Worm (Caenorhabditis elegans) whole organism, L4 larva: Measurements from ENCODE around the gene ZK673.1.

Experiments used
- D1046.2 ChIP-seq: fragments of 200-800 bp; sonication (Bioruptor generic); IDR thresholded peaks from 2 replicates; pipeline ENCODE4 v1.3.6; 2022; ENCODE audit warnings: missing genetic modification characterization, missing compliant biosample characterization
- F49E8.2 ChIP-seq: sonication (generic microtip); optimal IDR thresholded peaks from 2 replicates; lab custom pipeline; 2016; ENCODE audit warnings: missing compliant biosample characterization, mild to moderate bottlenecking, missing genetic modification characterization, borderline replicate concordance
- T20F7.1 ChIP-seq: fragments of 200-800 bp; sonication (Bioruptor generic); optimal IDR thresholded peaks from 2 replicates; lab custom pipeline; 2018; ENCODE audit warnings: mild to moderate bottlenecking, missing genetic modification characterization, missing compliant biosample characterization
- Y105C5A.15 ChIP-seq: fragments of 200-800 bp; sonication (Bioruptor generic); IDR thresholded peaks from 2 replicates; pipeline ENCODE4 v1.3.6; 2022; ENCODE audit warnings: missing genetic modification characterization, missing compliant biosample characterization
- Y48G9A.11 ChIP-seq: fragments of 200-800 bp; sonication (Bioruptor generic); IDR thresholded peaks from 2 replicates; pipeline ENCODE4 v1.3.6; 2022; ENCODE audit warnings: missing genetic modification reagents, missing genetic modification characterization, missing compliant biosample characterization
- ZK337.2 ChIP-seq: fragments of 200-800 bp; sonication (Bioruptor generic); IDR thresholded peaks from 2 replicates; pipeline ENCODE4 v1.3.6; 2022; ENCODE audit warnings: missing genetic modification reagents, missing genetic modification characterization, missing compliant biosample characterization
- arid-1 ChIP-seq: fragments of 200-800 bp; sonication (Bioruptor generic); conservative IDR thresholded peaks from 2 replicates; pipeline ENCODE4 v1.3.6; 2022; ENCODE audit warnings: missing genetic modification reagents, missing genetic modification characterization, missing compliant biosample characterization
- ceh-62 ChIP-seq: sonication (generic microtip); optimal IDR thresholded peaks from 2 replicates; lab custom pipeline; 2017; ENCODE audit warnings: missing biosample characterization, missing genetic modification characterization
- daf-16 ChIP-seq, 3 experiments: sonication (generic microtip); optimal IDR thresholded peaks; 2 replicates each; lab custom pipeline; 2016 to 2017; ENCODE audit warnings: missing genetic modification characterization in 3 of 3, missing genetic modification reagents in 3 of 3, mild to moderate bottlenecking in 2 of 3, missing compliant biosample characterization in 2 of 3, missing biosample characterization in 1 of 3, moderate library complexity in 1 of 3
- daf-8 ChIP-seq: fragments of 200-800 bp; sonication (Bioruptor generic); IDR thresholded peaks from 2 replicates; pipeline ENCODE4 v1.3.6; 2022; ENCODE audit warnings: missing genetic modification characterization, missing compliant biosample characterization
- dmd-6 ChIP-seq: fragments of 200-800 bp; sonication (Bioruptor generic); IDR thresholded peaks from 2 replicates; pipeline ENCODE4 v1.3.6; 2022; ENCODE audit warnings: missing genetic modification reagents, missing genetic modification characterization, missing compliant biosample characterization
- dmd-9 ChIP-seq: fragments of 200-800 bp; sonication (Bioruptor generic); IDR thresholded peaks from 2 replicates; pipeline ENCODE4 v1.3.6; 2022; ENCODE audit warnings: missing genetic modification reagents, missing genetic modification characterization, missing compliant biosample characterization
- dve-1 ChIP-seq: sonication (generic microtip); optimal IDR thresholded peaks from 2 replicates; lab custom pipeline; 2017; ENCODE audit warnings: antibody characterized with exemption, mild to moderate bottlenecking, missing genetic modification characterization, missing compliant biosample characterization; ENCODE audit not compliant: insufficient read depth
- fkh-10 ChIP-seq: fragments of 150-350 bp; optimal IDR thresholded peaks from 2 replicates; lab custom pipeline; 2014; ENCODE audit warnings: missing biosample characterization, missing genetic modification reagents, missing genetic modification characterization
- gei-8 ChIP-seq: fragments of 200-800 bp; sonication (Bioruptor generic); optimal IDR thresholded peaks from 2 replicates; lab custom pipeline; 2018; ENCODE audit warnings: mild to moderate bottlenecking, missing genetic modification characterization, missing compliant biosample characterization
- hif-1 ChIP-seq, 2 experiments: sonication (generic microtip); optimal IDR thresholded peaks; 2 replicates each; lab custom pipeline; 2016 to 2017; ENCODE audit warnings: missing compliant biosample characterization in 2 of 2, missing genetic modification characterization in 2 of 2, missing genetic modification reagents in 2 of 2, missing genotype in 2 of 2, mild to moderate bottlenecking in 1 of 2
- lin-1 ChIP-seq: fragments of 200-800 bp; sonication (Bioruptor generic); IDR thresholded peaks from 2 replicates; pipeline ENCODE4 v1.3.6; 2022; ENCODE audit warnings: missing genetic modification reagents, missing genetic modification characterization, missing compliant biosample characterization
- lin-29 ChIP-seq: fragments of 200-800 bp; sonication (Bioruptor generic); IDR thresholded peaks from 2 replicates; pipeline ENCODE4 v1.3.6; 2022; ENCODE audit warnings: missing genetic modification reagents, missing genetic modification characterization, missing compliant biosample characterization
- lin-38 ChIP-seq: fragments of 200-800 bp; sonication (Bioruptor generic); IDR thresholded peaks from 2 replicates; pipeline ENCODE4 v1.3.6; 2022; ENCODE audit warnings: missing genetic modification reagents, missing genetic modification characterization, missing compliant biosample characterization
- lin-39 ChIP-seq: fragments of 150-350 bp; optimal IDR thresholded peaks from 2 replicates; lab custom pipeline; 2014; ENCODE audit warnings: missing biosample characterization, missing genetic modification reagents, missing genetic modification characterization
- lsy-2 ChIP-seq, 2 experiments: fragments of 150-350 bp in 1 of 2; sonication (generic microtip) in 1 of 2; optimal IDR thresholded peaks; 2 replicates each; lab custom pipeline; 2014 to 2017; ENCODE audit warnings: missing biosample characterization in 2 of 2, missing genetic modification characterization in 2 of 2
- madf-5 ChIP-seq, 2 experiments: fragments of 200-800 bp; sonication (Bioruptor generic); IDR thresholded peaks; 2 replicates each; pipeline ENCODE4 v1.3.6; 2022; ENCODE audit warnings: missing compliant biosample characterization in 2 of 2, missing genetic modification characterization in 2 of 2
- nhr-28 ChIP-seq: fragments of 150-350 bp; optimal IDR thresholded peaks from 2 replicates; lab custom pipeline; 2014; ENCODE audit warnings: missing biosample characterization, missing genetic modification characterization
- nhr-41 ChIP-seq: fragments of 200-800 bp; sonication (Bioruptor generic); IDR thresholded peaks from 2 replicates; pipeline ENCODE4 v1.3.6; 2022; ENCODE audit warnings: missing genetic modification reagents, missing genetic modification characterization, missing compliant biosample characterization
- nhr-6 ChIP-seq: fragments of 150-350 bp; optimal IDR thresholded peaks from 2 replicates; lab custom pipeline; 2014; ENCODE audit warnings: missing biosample characterization, missing genetic modification characterization
- pha-4 ChIP-seq, 2 experiments: fragments of 150-350 bp in 1 of 2; fragments of 200-800 bp in 1 of 2; sonication (Bioruptor generic) in 1 of 2; IDR thresholded peaks in 1 of 2; optimal IDR thresholded peaks in 1 of 2; 2 replicates each; pipeline versions ENCODE4 v1.3.6 to Lab custom; 2014 to 2022; ENCODE audit warnings: missing genetic modification characterization in 2 of 2, missing genetic modification reagents in 2 of 2, missing biosample characterization in 1 of 2, missing compliant biosample characterization in 1 of 2
- pqm-1 ChIP-seq: sonication (generic microtip); optimal IDR thresholded peaks from 2 replicates; lab custom pipeline; 2017; ENCODE audit warnings: missing biosample characterization, missing genetic modification characterization
- rbr-2 ChIP-seq: sonication (generic microtip); optimal IDR thresholded peaks from 2 replicates; lab custom pipeline; 2016; ENCODE audit warnings: missing genotype, missing genetic modification characterization, missing compliant biosample characterization
- snpc-1.2 ChIP-seq: fragments of 200-800 bp; sonication (Bioruptor generic); IDR thresholded peaks from 2 replicates; pipeline ENCODE4 v1.3.6; 2022; ENCODE audit warnings: missing genetic modification reagents, missing genetic modification characterization, missing compliant biosample characterization
- tra-1 ChIP-seq: fragments of 200-800 bp; sonication (Bioruptor generic); IDR thresholded peaks from 2 replicates; pipeline ENCODE4 v1.3.6; 2022; ENCODE audit warnings: missing genetic modification reagents, missing genetic modification characterization, missing compliant biosample characterization
- unc-130 ChIP-seq: sonication (generic microtip); optimal IDR thresholded peaks from 2 replicates; lab custom pipeline; 2016; ENCODE audit warnings: missing genetic modification reagents, missing genetic modification characterization, missing compliant biosample characterization
- unc-62 ChIP-seq, 3 experiments: fragments of 150-350 bp in 1 of 3; sonication (generic microtip); optimal IDR thresholded peaks in 2 of 3; peaks in 1 of 3; 1 replicate in 1 of 3; 2 replicates in 2 of 3; lab custom pipeline; 2014 to 2017; ENCODE audit warnings: missing biosample characterization in 3 of 3, missing genetic modification characterization in 3 of 3, missing genetic modification reagents in 3 of 3, missing genotype in 1 of 3
- vab-7 ChIP-seq: fragments of 200-800 bp; sonication (Bioruptor generic); IDR thresholded peaks from 2 replicates; pipeline ENCODE4 v1.3.6; 2022; ENCODE audit warnings: missing genetic modification reagents, missing genetic modification characterization, missing compliant biosample characterization
- zag-1 ChIP-seq: fragments of 150-350 bp; optimal IDR thresholded peaks from 2 replicates; lab custom pipeline; 2014; ENCODE audit warnings: missing biosample characterization, missing genetic modification characterization
- zfp-3 ChIP-seq: fragments of 200-800 bp; sonication (Bioruptor generic); conservative IDR thresholded peaks from 2 replicates; pipeline ENCODE4 v1.3.6; 2022; ENCODE audit warnings: missing genetic modification reagents, missing genetic modification characterization, missing compliant biosample characterization
- zip-11 ChIP-seq: fragments of 200-800 bp; sonication (Bioruptor generic); IDR thresholded peaks from 2 replicates; pipeline ENCODE4 v1.3.6; 2022; ENCODE audit warnings: missing genetic modification characterization, missing compliant biosample characterization
- zip-2 ChIP-seq: fragments of 150-350 bp; optimal IDR thresholded peaks from 2 replicates; lab custom pipeline; 2014; ENCODE audit warnings: missing biosample characterization, missing genetic modification characterization
- ztf-11 ChIP-seq: fragments of 150-350 bp; optimal IDR thresholded peaks from 2 replicates; lab custom pipeline; 2014; ENCODE audit warnings: missing biosample characterization, missing genetic modification characterization

The ZK673.1 gene

DNA sequence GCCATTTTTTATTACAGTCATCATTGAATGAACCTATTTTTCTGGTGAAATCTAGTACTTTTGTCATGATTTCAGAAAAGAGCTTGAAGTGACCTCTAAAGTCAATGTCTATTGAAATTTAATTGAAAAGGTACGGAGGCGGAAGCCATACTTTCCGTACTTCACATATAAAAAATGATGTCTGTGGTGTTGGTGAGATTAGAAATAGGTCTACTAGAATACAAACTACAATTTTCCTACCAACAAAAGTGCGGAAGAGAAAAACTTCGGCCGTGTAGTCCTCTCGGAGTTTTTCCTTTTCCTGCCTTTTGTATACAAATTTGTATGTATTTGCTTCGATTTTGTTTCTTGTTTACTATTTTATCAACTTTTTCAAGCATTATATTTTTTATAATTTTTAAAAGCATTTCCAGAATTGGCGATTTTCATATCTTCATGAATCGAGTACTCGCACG, 47.6 kb upstream of the ZK673.1 start, which contains the start of gene T09F3.4 (continued):
- TF ChIP-seq Y105C5A.15 (GFP tag; lab: Robert Waterston, UW) (no peak), Y48G9A.11 (GFP tag; lab: Robert Waterston, UW) (no peak), F49E8.2 (no peak), unc-130 (GFP tag; lab: Kevin White, UChicago) (peak; percentile 78), fkh-10 (GFP tag; lab: Kevin White, UChicago) (no peak), ceh-62 (tag; lab: Kevin White, UChicago) (no peak), hif-1 (tag; optimal IDR thresholded peaks at IDR 0.05; lab: Kevin White, UChicago) (peak in 1 of 2 experiments; percentile 83), zip-2 (tag; lab: Kevin White, UChicago) (no peak), lsy-2 (tag; optimal IDR thresholded peaks at IDR 0.05; lab: Kevin White, UChicago) (peak in 1 of 2 experiments; percentile 86), gei-8 (GFP tag; lab: Kevin White, UChicago) (no peak), zag-1 (tag; lab: Kevin White, UChicago) (no peak), D1046.2 (no peak), nhr-41 (GFP tag; lab: Robert Waterston, UW) (no peak), dmd-9 (GFP tag; lab: Robert Waterston, UW) (no peak), daf-16 (GFP tag; optimal IDR thresholded peaks at IDR 0.05; lab: Kevin White, UChicago) (no peak), daf-16 (tag; optimal IDR thresholded peaks at IDR 0.05; lab: Kevin White, UChicago) (peak; percentile 9), daf-8 (no peak), ZK337.2 (GFP tag; lab: Robert Waterston, UW) (0 out of 2 replicates have a peak, but pooled peaks have one; percentile 54), zfp-3 (GFP tag; lab: Robert Waterston, UW) (no peak), pha-4 (GFP tag; IDR thresholded peaks at IDR 0.05; lab: Robert Waterston, UW) (no peak), pha-4 (tag; optimal IDR thresholded peaks at IDR 0.05; lab: Kevin White, UChicago) (peak; percentile 40), unc-62 (GFP tag; optimal IDR thresholded peaks at IDR 0.05 in 1 of 2; lab: Kevin White, UChicago) (peak in 1 of 2 experiments; percentile 25), unc-62 (tag; optimal IDR thresholded peaks at IDR 0.05; lab: Kevin White, UChicago) (no peak), snpc-1.2 (GFP tag; lab: Robert Waterston, UW) (peak; percentile 39; the same call in 1 of the 2 replicates), lin-38 (GFP tag; lab: Robert Waterston, UW) (peak; percentile 61), lin-39 (tag; lab: Kevin White, UChicago) (no peak), madf-5 (GFP tag; IDR thresholded peaks at IDR 0.05; lab: Robert Waterston, UW) (0 out of 4 replicates have a peak, but pooled peaks of 1 of the 2 experiments have one; percentile 6), rbr-2 (peak; percentile 8), zip-11 (GFP tag; lab: Robert Waterston, UW) (no peak), nhr-6 (tag; lab: Kevin White, UChicago) (peak; percentile 64), lin-29 (no peak), T20F7.1 (GFP tag; lab: Kevin White, UChicago) (peak; percentile 66), arid-1 (0 out of 2 replicates have a peak, but pooled peaks have one; percentile 13), vab-7 (GFP tag; lab: Robert Waterston, UW) (no peak), dmd-6 (GFP tag; lab: Robert Waterston, UW) (peak; percentile 23; the same call in 1 of the 2 replicates)

- TF ChIP-seq lin-1 (GFP tag; lab: Robert Waterston, UW) (no peak), lin-39 (tag; lab: Kevin White, UChicago) (no peak)
These were observed 46.4 kb upstream of the ZK673.1 start, which contains the start of gene T09F3.5 for ce11 chrII:10396578-10396977. T09F3.5 (plus strand) TSS chrII:10396878.

ce11 chrII:10402991-10403390, 40.0 kb upstream of the ZK673.1 start:
- TF ChIP-seq unc-62 (GFP tag; optimal IDR thresholded peaks at IDR 0.05 in 1 of 2; lab: Kevin White, UChicago): peak in 1 of 2 experiments; percentile 62
- no peak for TF ChIP-seq unc-62 (tag; optimal IDR thresholded peaks at IDR 0.05; lab: Kevin White, UChicago)
- peak; percentile 57; the same call in 1 of the 2 replicates for TF ChIP-seq tra-1 (GFP tag; lab: Robert Waterston, UW)
- no peak for TF ChIP-seq lsy-2 (tag; optimal IDR thresholded peaks at IDR 0.05; lab: Kevin White, UChicago)
- no peak for TF ChIP-seq daf-16 (GFP tag; optimal IDR thresholded peaks at IDR 0.05; lab: Kevin White, UChicago)
- TF ChIP-seq daf-16 (tag; optimal IDR thresholded peaks at IDR 0.05; lab: Kevin White, UChicago): peak; percentile 85
- TF ChIP-seq nhr-28 (tag; lab: Kevin White, UChicago): peak; percentile 82
- TF ChIP-seq Y48G9A.11 (GFP tag; lab: Robert Waterston, UW): no peak
- peak; percentile 87 for TF ChIP-seq pqm-1 (tag; lab: Kevin White, UChicago)
- TF ChIP-seq dve-1 (tag; lab: Kevin White, UChicago): peak; percentile 47
- TF ChIP-seq dmd-6 (GFP tag; lab: Robert Waterston, UW): peak; percentile 86
- no peak for TF ChIP-seq ztf-11 (tag; lab: Kevin White, UChicago)
